Fruit fly (Drosophila melanogaster) whole organism, embryonic: Measurements from ENCODE around the gene Dpm3.
A peak's percentile ranks its signal among the peaks of the same experiment; 100 is the strongest.

ENCODE experiments used
- Asciz ChIP-seq: fragments of 200-800 bp; sonication (Bioruptor generic); optimal IDR thresholded peaks from 2 replicates; lab custom pipeline; 2017; ENCODE audit warnings: missing biosample characterization, mild to moderate bottlenecking, missing genetic modification characterization, missing genetic modification reagents
- BEAF-32 ChIP-seq: fragments of 200-800 bp; sonication (Bioruptor generic); optimal IDR thresholded peaks from 3 replicates; lab custom pipeline; 2017; ENCODE audit warnings: missing biosample characterization, missing genetic modification characterization, mild to moderate bottlenecking, moderate library complexity, missing genetic modification reagents
- Bdp1 ChIP-seq: fragments of 200-800 bp; sonication (Bioruptor generic); optimal IDR thresholded peaks from 3 replicates; lab custom pipeline; 2016; ENCODE audit warnings: missing biosample characterization, missing genetic modification characterization
- CG11560 ChIP-seq: fragments of 200-800 bp; sonication (Bioruptor generic); IDR thresholded peaks from 3 replicates; pipeline ENCODE4 v1.3.6; 2022; ENCODE audit warnings: missing biosample characterization, missing genetic modification characterization
- CG12391 ChIP-seq: fragments of 200-800 bp; sonication (Bioruptor generic); optimal IDR thresholded peaks from 3 replicates; lab custom pipeline; 2018; ENCODE audit warnings: missing biosample characterization, mild to moderate bottlenecking, missing genetic modification characterization, moderate library complexity
- CG12659 ChIP-seq: fragments of 200-800 bp; sonication (Bioruptor generic); optimal IDR thresholded peaks from 3 replicates; lab custom pipeline; 2017; ENCODE audit warnings: mild to moderate bottlenecking, missing biosample characterization, missing genetic modification reagents, missing genetic modification characterization
- CG13296 ChIP-seq: fragments of 200-800 bp; sonication (Bioruptor generic); optimal IDR thresholded peaks from 3 replicates; lab custom pipeline; 2018; ENCODE audit warnings: missing biosample characterization, mild to moderate bottlenecking, missing genetic modification characterization
- CG13424 ChIP-seq: fragments of 200-800 bp; sonication (Bioruptor generic); optimal IDR thresholded peaks from 2 replicates; lab custom pipeline; 2019; ENCODE audit warnings: missing biosample characterization, mild to moderate bottlenecking, missing genetic modification characterization, moderate library complexity
- CG14050 ChIP-seq: fragments of 200-800 bp; sonication (Bioruptor generic); IDR thresholded peaks from 3 replicates; pipeline ENCODE4 v1.3.6; 2022; ENCODE audit warnings: missing biosample characterization, missing genetic modification characterization
- CG14860 ChIP-seq: fragments of 200-800 bp; sonication (Bioruptor generic); IDR thresholded peaks from 3 replicates; pipeline ENCODE4 v1.3.6; 2022; ENCODE audit warnings: missing biosample characterization, missing genetic modification characterization; ENCODE audit not compliant: partially characterized antibody
- CG15479 ChIP-seq: fragments of 200-800 bp; sonication (Bioruptor generic); optimal IDR thresholded peaks from 3 replicates; lab custom pipeline; 2019; ENCODE audit warnings: missing biosample characterization, mild to moderate bottlenecking, missing genetic modification characterization, moderate library complexity
- CG16815 ChIP-seq: fragments of 200-800 bp; sonication (Bioruptor generic); optimal IDR thresholded peaks from 3 replicates; lab custom pipeline; 2017; ENCODE audit warnings: missing biosample characterization, mild to moderate bottlenecking, missing genetic modification characterization
- CG17359 ChIP-seq: fragments of 200-800 bp; sonication (Bioruptor generic); optimal IDR thresholded peaks from 3 replicates; lab custom pipeline; 2018; ENCODE audit warnings: missing biosample characterization, mild to moderate bottlenecking, missing genetic modification characterization, moderate library complexity
- CG17361 ChIP-seq: fragments of 200-800 bp; sonication (Bioruptor generic); IDR thresholded peaks from 3 replicates; pipeline ENCODE4 v1.3.6; 2022; ENCODE audit warnings: missing biosample characterization, missing genetic modification characterization
- CG17385 ChIP-seq: fragments of 200-800 bp; sonication (Bioruptor generic); optimal IDR thresholded peaks from 3 replicates; lab custom pipeline; 2018; ENCODE audit warnings: missing biosample characterization, mild to moderate bottlenecking, missing genetic modification characterization
- CG1792 ChIP-seq: fragments of 200-800 bp; sonication (Bioruptor generic); optimal IDR thresholded peaks from 2 replicates; lab custom pipeline; 2016; ENCODE audit warnings: missing biosample characterization, missing genetic modification characterization
- CG18011 ChIP-seq: fragments of 200-800 bp; sonication (Bioruptor generic); optimal IDR thresholded peaks from 2 replicates; lab custom pipeline; 2017; ENCODE audit warnings: missing biosample characterization, missing genetic modification characterization, mild to moderate bottlenecking, moderate library complexity, missing genotype
- CG34224 ChIP-seq: fragments of 200-800 bp; sonication (Bioruptor generic); IDR thresholded peaks from 3 replicates; pipeline ENCODE4 v1.3.6; 2022; ENCODE audit warnings: missing biosample characterization, missing genetic modification characterization; ENCODE audit not compliant: partially characterized antibody
- CG34376 ChIP-seq: fragments of 200-800 bp; sonication (Bioruptor generic); optimal IDR thresholded peaks from 2 replicates; lab custom pipeline; 2018; ENCODE audit warnings: missing biosample characterization, mild to moderate bottlenecking, missing genetic modification characterization
- CG3847 ChIP-seq: fragments of 200-800 bp; sonication (Bioruptor generic); IDR thresholded peaks from 2 replicates; pipeline ENCODE4 v1.3.6; 2022; ENCODE audit warnings: missing biosample characterization, missing genetic modification characterization
- CG43689 ChIP-seq: fragments of 200-800 bp; sonication (Bioruptor generic); IDR thresholded peaks from 2 replicates; pipeline ENCODE4 v1.3.6; 2022; ENCODE audit warnings: missing biosample characterization, missing genetic modification characterization
- CG4820 ChIP-seq: fragments of 200-800 bp; sonication (Bioruptor generic); optimal IDR thresholded peaks from 3 replicates; lab custom pipeline; 2016; ENCODE audit warnings: missing biosample characterization, missing genetic modification characterization
- CG6254 ChIP-seq: fragments of 200-800 bp; sonication (Bioruptor generic); optimal IDR thresholded peaks from 3 replicates; lab custom pipeline; 2017; ENCODE audit warnings: mild to moderate bottlenecking, missing biosample characterization, missing genetic modification reagents, missing genetic modification characterization
- CG7372 ChIP-seq: fragments of 200-800 bp; sonication (Bioruptor generic); IDR thresholded peaks from 2 replicates; pipeline ENCODE4 v1.3.6; 2022; ENCODE audit warnings: missing biosample characterization, missing genetic modification characterization
- CG8765 ChIP-seq: fragments of 200-800 bp; sonication (Bioruptor generic); IDR thresholded peaks from 2 replicates; pipeline ENCODE4 v1.3.6; 2022; ENCODE audit warnings: missing biosample characterization, missing genetic modification characterization
- CG8924 ChIP-seq: fragments of 200-800 bp; optimal IDR thresholded peaks from 3 replicates; lab custom pipeline; 2019; ENCODE audit warnings: missing biosample characterization, mild to moderate bottlenecking, missing genetic modification characterization, moderate library complexity
- CG9437 ChIP-seq: fragments of 200-800 bp; sonication (Bioruptor generic); optimal IDR thresholded peaks from 2 replicates; lab custom pipeline; 2018; ENCODE audit warnings: missing biosample characterization, mild to moderate bottlenecking, missing genetic modification characterization
- CG9797 ChIP-seq: fragments of 200-800 bp; sonication (Bioruptor generic); optimal IDR thresholded peaks from 3 replicates; lab custom pipeline; 2018; ENCODE audit warnings: missing biosample characterization, mild to moderate bottlenecking, missing genetic modification characterization
- CTCF ChIP-seq: fragments of 200-800 bp; sonication (Bioruptor generic); optimal IDR thresholded peaks from 2 replicates; lab custom pipeline; 2017; ENCODE audit warnings: missing biosample characterization, mild to moderate bottlenecking, missing genetic modification characterization, moderate library complexity
- CkIIα-i1 ChIP-seq: fragments of 200-800 bp; sonication (Bioruptor generic); IDR thresholded peaks from 2 replicates; pipeline ENCODE4 v1.3.6; 2022; ENCODE audit warnings: missing biosample characterization, missing genetic modification characterization
- E2f2 ChIP-seq: fragments of 200-800 bp; sonication (Bioruptor generic); IDR thresholded peaks from 2 replicates; pipeline ENCODE4 v1.3.6; 2022; ENCODE audit warnings: missing biosample characterization, missing genetic modification characterization
- HLH4C ChIP-seq: fragments of 200-800 bp; sonication (Bioruptor generic); IDR thresholded peaks from 3 replicates; pipeline ENCODE4 v1.3.6; 2022; ENCODE audit warnings: missing biosample characterization, missing genetic modification characterization; ENCODE audit not compliant: partially characterized antibody
- Kr ChIP-seq: fragments of 200-800 bp; sonication (Bioruptor generic); optimal IDR thresholded peaks from 2 replicates; lab custom pipeline; 2017; ENCODE audit warnings: missing biosample characterization, mild to moderate bottlenecking, missing genetic modification characterization
- Med ChIP-seq: fragments of 200-800 bp; sonication (Bioruptor generic); peaks from one replicate; lab custom pipeline; 2016; ENCODE audit warnings: missing biosample characterization, missing genetic modification characterization, mild to moderate bottlenecking, inconsistent platforms, moderate library complexity
- Mes4 ChIP-seq: fragments of 200-800 bp; sonication (Bioruptor generic); optimal IDR thresholded peaks from 2 replicates; lab custom pipeline; 2016; ENCODE audit warnings: missing biosample characterization, missing genetic modification characterization
- ato ChIP-seq: fragments of 200-800 bp; sonication (Bioruptor generic); IDR thresholded peaks from 2 replicates; pipeline ENCODE4 v1.3.6; 2022; ENCODE audit warnings: missing biosample characterization, missing genetic modification characterization; ENCODE audit not compliant: partially characterized antibody
- az2 ChIP-seq: fragments of 200-800 bp; sonication (Bioruptor generic); optimal IDR thresholded peaks from 3 replicates; lab custom pipeline; 2016; ENCODE audit warnings: missing biosample characterization, missing genetic modification characterization
- cad ChIP-seq: fragments of >200 bp; optimal IDR thresholded peaks from 2 replicates; lab custom pipeline; 2017; ENCODE audit warnings: missing biosample characterization, missing genetic modification characterization
- cato ChIP-seq: fragments of 200-800 bp; sonication (Bioruptor generic); optimal IDR thresholded peaks from 2 replicates; lab custom pipeline; 2016; ENCODE audit warnings: missing biosample characterization, missing genetic modification characterization, borderline replicate concordance
- cg ChIP-seq: fragments of 200-800 bp; sonication (Bioruptor generic); optimal IDR thresholded peaks from 3 replicates; lab custom pipeline; 2019; ENCODE audit warnings: missing biosample characterization, mild to moderate bottlenecking, missing genetic modification characterization, moderate library complexity
- chm ChIP-seq: fragments of 200-800 bp; sonication (Bioruptor generic); IDR thresholded peaks from 2 replicates; pipeline ENCODE4 v1.3.6; 2022; ENCODE audit warnings: missing biosample characterization, missing genetic modification characterization
- gsb-n ChIP-seq: fragments of 200-800 bp; sonication (Bioruptor generic); optimal IDR thresholded peaks from 3 replicates; lab custom pipeline; 2018; ENCODE audit warnings: missing biosample characterization, mild to moderate bottlenecking, missing genetic modification characterization
- insv ChIP-seq, 2 experiments: fragments of 200-800 bp; sonication (Bioruptor generic); optimal IDR thresholded peaks; 3 replicates each; lab custom pipeline; 2016 to 2018; ENCODE audit warnings: missing biosample characterization in 2 of 2, missing genetic modification characterization in 2 of 2
- jigr1 ChIP-seq: fragments of 200-800 bp; sonication (Bioruptor generic); IDR thresholded peaks from 3 replicates; pipeline ENCODE4 v1.3.6; 2022; ENCODE audit warnings: missing biosample characterization, missing genetic modification characterization
- kah ChIP-seq: fragments of 200-800 bp; sonication (Bioruptor generic); optimal IDR thresholded peaks from 2 replicates; lab custom pipeline; 2018; ENCODE audit warnings: missing biosample characterization, mild to moderate bottlenecking, missing genetic modification characterization
- ken ChIP-seq: fragments of 200-800 bp; sonication (Bioruptor generic); IDR thresholded peaks from 3 replicates; pipeline ENCODE4 v1.3.6; 2022; ENCODE audit warnings: missing biosample characterization, missing genetic modification characterization
- luna ChIP-seq: fragments of 200-800 bp; sonication (Bioruptor generic); optimal IDR thresholded peaks from 2 replicates; lab custom pipeline; 2016; ENCODE audit warnings: missing biosample characterization, missing genetic modification characterization
- pum ChIP-seq: fragments of 200-800 bp; sonication (Bioruptor generic); optimal IDR thresholded peaks from 2 replicates; lab custom pipeline; 2016; ENCODE audit warnings: missing biosample characterization, missing genetic modification characterization
- sima ChIP-seq: fragments of 200-800 bp; sonication (Bioruptor generic); optimal IDR thresholded peaks from 2 replicates; lab custom pipeline; 2016; ENCODE audit warnings: missing biosample characterization, missing genetic modification characterization
- slbo ChIP-seq: fragments of 200-800 bp; sonication (Bioruptor generic); IDR thresholded peaks from 2 replicates; pipeline ENCODE4 v1.3.6; 2022; ENCODE audit warnings: missing biosample characterization, missing genetic modification characterization
- wek ChIP-seq: fragments of 200-800 bp; sonication (Bioruptor generic); optimal IDR thresholded peaks from 3 replicates; lab custom pipeline; 2018; ENCODE audit warnings: missing biosample characterization, mild to moderate bottlenecking, missing genetic modification characterization, moderate library complexity

Dpm3 gene

dm6 chr3R:13404841-13405441, 2.1 kb upstream of the Dpm3 start, which contains the start of gene yellow-e3 (continued):
- no peak for TF ChIP-seq cato
- peak; percentile 48 for TF ChIP-seq CG12391 (tag; lab: Kevin White, UChicago)
- no peak for TF ChIP-seq CG14860
- peak; percentile 64 for TF ChIP-seq CG8924 (tag; lab: Kevin White, UChicago)
- TF ChIP-seq pum (GFP tag; lab: Kevin White, UChicago) = no peak
- no peak for TF ChIP-seq slbo
- no peak for TF ChIP-seq CkIIα-i1 (GFP tag; lab: Robert Waterston, UW)
- TF ChIP-seq gsb-n (tag; lab: Kevin White, UChicago) = peak; percentile 39
- peak; percentile 37 for TF ChIP-seq CG6254
- peak; percentile 38; the same call in 1 of the 3 replicates for TF ChIP-seq CG17361 (GFP tag; lab: Robert Waterston, UW)
- TF ChIP-seq insv (GFP tag; optimal IDR thresholded peaks at IDR 0.05; lab: Kevin White, UChicago) = no peak
- TF ChIP-seq CG14050 (GFP tag; lab: Robert Waterston, UW) = no peak
- TF ChIP-seq sima (GFP tag; lab: Kevin White, UChicago) = no peak
- no peak for TF ChIP-seq CG34376 (GFP tag; lab: Kevin White, UChicago)
- no peak for TF ChIP-seq kah (GFP tag; lab: Kevin White, UChicago)
- TF ChIP-seq HLH4C (GFP tag; lab: Robert Waterston, UW) = no peak
- TF ChIP-seq CG4820 (GFP tag; lab: Kevin White, UChicago) = no peak
- no peak for TF ChIP-seq E2f2 (GFP tag; lab: Robert Waterston, UW)
- no peak for TF ChIP-seq Kr (GFP tag; lab: Kevin White, UChicago)
- TF ChIP-seq CG17385 (GFP tag; lab: Kevin White, UChicago) = no peak
- TF ChIP-seq chm (GFP tag; lab: Robert Waterston, UW) = no peak
- TF ChIP-seq CG12659 = no peak
- TF ChIP-seq ken (GFP tag; lab: Robert Waterston, UW) = no peak
- peak; percentile 84 for TF ChIP-seq CG15479 (GFP tag; lab: Kevin White, UChicago)
- TF ChIP-seq CG13296 (GFP tag; lab: Kevin White, UChicago) = no peak
- TF ChIP-seq CG17359 (tag; lab: Kevin White, UChicago) = no peak
- TF ChIP-seq CG9797 (GFP tag; lab: Kevin White, UChicago) = no peak
- no peak for TF ChIP-seq BEAF-32 (GFP tag; lab: Kevin White, UChicago)
- TF ChIP-seq CG11560 (tag; lab: Robert Waterston, UW) = no peak
- TF ChIP-seq CG7372 (GFP tag; lab: Robert Waterston, UW) = no peak
- TF ChIP-seq CG8765 (GFP tag; lab: Robert Waterston, UW) = peak; percentile 39; the same call in 1 of the 2 replicates
- no peak for TF ChIP-seq CG34224 (GFP tag; lab: Robert Waterston, UW)
- TF ChIP-seq CG1792 (GFP tag; lab: Kevin White, UChicago) = no peak
- TF ChIP-seq CG16815 = peak; percentile 41
- no peak for TF ChIP-seq CG13424 (tag; lab: Kevin White, UChicago)
- TF ChIP-seq Med (GFP tag; lab: Kevin White, UChicago) = no peak
- no peak for TF ChIP-seq wek
- no peak for TF ChIP-seq Asciz
- TF ChIP-seq CG9437 = no peak
- no peak for TF ChIP-seq CG18011 (GFP tag; lab: Kevin White, UChicago)
- TF ChIP-seq cg (GFP tag; lab: Kevin White, UChicago) = no peak
- no peak for TF ChIP-seq CTCF
- TF ChIP-seq az2 (GFP tag; lab: Kevin White, UChicago) = peak; percentile 34
- peak; percentile 38 for TF ChIP-seq cad (GFP tag; lab: Kevin White, UChicago)
- no peak for TF ChIP-seq CG3847 (GFP tag; lab: Robert Waterston, UW)
- TF ChIP-seq luna (GFP tag; lab: Kevin White, UChicago) = no peak
- TF ChIP-seq Bdp1 = no peak
- TF ChIP-seq Mes4 (GFP tag; lab: Kevin White, UChicago) = no peak
- TF ChIP-seq ato (GFP tag; lab: Robert Waterston, UW) = no peak
- no peak for TF ChIP-seq CG43689 (GFP tag; lab: Robert Waterston, UW)
- TF ChIP-seq jigr1 = no peak
